Fruit fly (Drosophila melanogaster) whole organism, embryonic: Measurements from ENCODE around the gene CG10874.
A peak's percentile ranks its signal among the peaks of the same experiment; 100 is the strongest.

Experiments used
- Aef1 ChIP-seq: fragments of 200-800 bp; sonication (Bioruptor generic); IDR thresholded peaks from 3 replicates; pipeline ENCODE4 v1.3.6; 2022; ENCODE audit warnings: missing biosample characterization, missing genetic modification characterization
- B-H2 ChIP-seq: fragments of 200-800 bp; sonication (Bioruptor generic); optimal IDR thresholded peaks from 2 replicates; lab custom pipeline; 2018; ENCODE audit warnings: missing biosample characterization, mild to moderate bottlenecking, missing genetic modification characterization
- Bdp1 ChIP-seq: fragments of 200-800 bp; sonication (Bioruptor generic); optimal IDR thresholded peaks from 3 replicates; lab custom pipeline; 2016; ENCODE audit warnings: missing biosample characterization, missing genetic modification characterization
- Bteb2 ChIP-seq: fragments of 200-800 bp; sonication (Bioruptor generic); optimal IDR thresholded peaks from 2 replicates; lab custom pipeline; 2016; ENCODE audit warnings: missing biosample characterization, missing genetic modification characterization
- C15 ChIP-seq: fragments of 200-800 bp; sonication (Bioruptor generic); IDR thresholded peaks from 3 replicates; pipeline ENCODE4 v1.3.6; 2022; ENCODE audit warnings: missing biosample characterization, missing genetic modification characterization
- CG11456 ChIP-seq: fragments of 200-800 bp; sonication (Bioruptor generic); IDR thresholded peaks from 3 replicates; pipeline ENCODE4 v1.3.6; 2022; ENCODE audit warnings: missing biosample characterization, missing genetic modification characterization
- CG11696 ChIP-seq: fragments of 200-800 bp; sonication (Bioruptor generic); IDR thresholded peaks from 2 replicates; pipeline ENCODE4 v1.3.6; 2022; ENCODE audit warnings: missing biosample characterization, missing genetic modification characterization
- CG12104 ChIP-seq: fragments of 200-800 bp; sonication (Bioruptor generic); optimal IDR thresholded peaks from 3 replicates; lab custom pipeline; 2016; ENCODE audit warnings: missing biosample characterization, missing genetic modification characterization
- CG13123 ChIP-seq: fragments of 200-800 bp; sonication (Bioruptor generic); optimal IDR thresholded peaks from 2 replicates; lab custom pipeline; 2016; ENCODE audit warnings: missing biosample characterization, missing genetic modification characterization
- CG15601 ChIP-seq: fragments of 200-800 bp; sonication (Bioruptor generic); optimal IDR thresholded peaks from 3 replicates; lab custom pipeline; 2019; ENCODE audit warnings: missing biosample characterization, mild to moderate bottlenecking, missing genetic modification characterization, moderate library complexity
- CG15696 ChIP-seq: fragments of 200-800 bp; sonication (Bioruptor generic); optimal IDR thresholded peaks from 2 replicates; lab custom pipeline; 2019; ENCODE audit warnings: missing biosample characterization, mild to moderate bottlenecking, missing genetic modification characterization, moderate library complexity
- CG18599 ChIP-seq: fragments of 200-800 bp; sonication (Bioruptor generic); optimal IDR thresholded peaks from 3 replicates; lab custom pipeline; 2017; ENCODE audit warnings: missing biosample characterization, missing genetic modification characterization, mild to moderate bottlenecking, moderate library complexity, missing genetic modification reagents
- CG2120 ChIP-seq: fragments of 200-800 bp; sonication (Bioruptor generic); optimal IDR thresholded peaks from 3 replicates; lab custom pipeline; 2016; ENCODE audit warnings: missing biosample characterization, missing genetic modification characterization
- CG31365 ChIP-seq: fragments of 200-800 bp; sonication (Bioruptor generic); optimal IDR thresholded peaks from 2 replicates; lab custom pipeline; 2018; ENCODE audit warnings: missing biosample characterization, mild to moderate bottlenecking, missing genetic modification characterization
- CG32772 ChIP-seq: fragments of 200-800 bp; sonication (Bioruptor generic); IDR thresholded peaks from 2 replicates; pipeline ENCODE4 v1.3.6; 2022; ENCODE audit warnings: missing biosample characterization, missing genetic modification characterization
- CG3407 ChIP-seq: fragments of 200-800 bp; sonication (Bioruptor generic); optimal IDR thresholded peaks from 2 replicates; lab custom pipeline; 2018; ENCODE audit warnings: missing biosample characterization, mild to moderate bottlenecking, missing genetic modification characterization
- CG3847 ChIP-seq: fragments of 200-800 bp; sonication (Bioruptor generic); IDR thresholded peaks from 2 replicates; pipeline ENCODE4 v1.3.6; 2022; ENCODE audit warnings: missing biosample characterization, missing genetic modification characterization
- CG6813 ChIP-seq: fragments of 200-800 bp; sonication (Bioruptor generic); optimal IDR thresholded peaks from 2 replicates; lab custom pipeline; 2017; ENCODE audit warnings: missing biosample characterization, missing genetic modification characterization, mild to moderate bottlenecking, moderate library complexity, missing genetic modification reagents
- CG8944 ChIP-seq: fragments of 200-800 bp; sonication (Bioruptor generic); optimal IDR thresholded peaks from 3 replicates; lab custom pipeline; 2016; ENCODE audit warnings: missing biosample characterization, missing genetic modification characterization
- CG9609 ChIP-seq: fragments of 200-800 bp; sonication (Bioruptor generic); optimal IDR thresholded peaks from 3 replicates; lab custom pipeline; 2016; ENCODE audit warnings: missing biosample characterization, missing genetic modification characterization
- Dbx ChIP-seq: fragments of 200-800 bp; sonication (Bioruptor generic); IDR thresholded peaks from 3 replicates; pipeline ENCODE4 v1.3.6; 2022; ENCODE audit warnings: missing biosample characterization, missing genetic modification characterization
- Dfd ChIP-seq, 2 experiments: fragments of >200 bp; optimal IDR thresholded peaks; 2 replicates each; lab custom pipeline; 2017; ENCODE audit warnings: missing biosample characterization in 2 of 2, missing genetic modification characterization in 2 of 2
- Dp ChIP-seq: fragments of 200-800 bp; sonication (Bioruptor generic); optimal IDR thresholded peaks from 2 replicates; lab custom pipeline; 2018; ENCODE audit warnings: missing biosample characterization, mild to moderate bottlenecking, missing genetic modification characterization, moderate library complexity
- Gug ChIP-seq: fragments of 200-800 bp; sonication (Bioruptor generic); IDR thresholded peaks from 4 replicates; pipeline ENCODE4 v1.3.6; 2022; ENCODE audit warnings: missing biosample characterization, missing genetic modification characterization
- H15 ChIP-seq: fragments of 200-800 bp; sonication (Bioruptor generic); IDR thresholded peaks from 3 replicates; pipeline ENCODE4 v1.3.6; 2022; ENCODE audit warnings: missing biosample characterization, missing genetic modification characterization
- HHEX ChIP-seq: fragments of 200-800 bp; sonication (Bioruptor generic); optimal IDR thresholded peaks from 3 replicates; lab custom pipeline; 2017; ENCODE audit warnings: missing biosample characterization, mild to moderate bottlenecking, missing genetic modification characterization, missing genetic modification reagents
- HmgZ ChIP-seq: fragments of 200-800 bp; sonication (Bioruptor generic); optimal IDR thresholded peaks from 2 replicates; lab custom pipeline; 2018; ENCODE audit warnings: missing biosample characterization, mild to moderate bottlenecking, missing genetic modification characterization
- Lhr ChIP-seq: fragments of 200-800 bp; sonication (Bioruptor generic); optimal IDR thresholded peaks from 3 replicates; lab custom pipeline; 2017; ENCODE audit warnings: mild to moderate bottlenecking, missing biosample characterization, missing genetic modification reagents, missing genetic modification characterization
- NC2α ChIP-seq: fragments of 200-800 bp; sonication (Bioruptor generic); optimal IDR thresholded peaks from 2 replicates; lab custom pipeline; 2016; ENCODE audit warnings: missing biosample characterization, missing genetic modification characterization
- Ravus ChIP-seq: fragments of 200-800 bp; sonication (Bioruptor generic); IDR thresholded peaks from 2 replicates; pipeline ENCODE4 v1.3.6; 2022; ENCODE audit warnings: missing biosample characterization, missing genetic modification characterization
- Side ChIP-seq: fragments of 200-800 bp; sonication (Bioruptor generic); optimal IDR thresholded peaks from 2 replicates; lab custom pipeline; 2016; ENCODE audit warnings: missing biosample characterization, missing genetic modification characterization
- TFAM ChIP-seq: fragments of 200-800 bp; sonication (Bioruptor generic); optimal IDR thresholded peaks from 2 replicates; lab custom pipeline; 2017; ENCODE audit warnings: missing biosample characterization, missing genetic modification characterization, inconsistent platforms
- Taf1 ChIP-seq: fragments of 200-800 bp; sonication (Bioruptor generic); IDR thresholded peaks from 2 replicates; pipeline ENCODE4 v1.3.6; 2022; ENCODE audit warnings: missing biosample characterization, missing genetic modification characterization
- YL-1 ChIP-seq: fragments of 200-800 bp; sonication (Bioruptor generic); optimal IDR thresholded peaks from 3 replicates; lab custom pipeline; 2017; ENCODE audit warnings: missing biosample characterization, mild to moderate bottlenecking, missing genetic modification characterization
- ap ChIP-seq: fragments of 200-800 bp; sonication (Bioruptor generic); IDR thresholded peaks from 2 replicates; pipeline ENCODE4 v1.3.6; 2022; ENCODE audit warnings: missing biosample characterization, missing genetic modification characterization
- cas ChIP-seq: fragments of 200-800 bp; sonication (Bioruptor generic); IDR thresholded peaks from 2 replicates; pipeline ENCODE4 v1.3.6; 2022; ENCODE audit warnings: missing biosample characterization, missing genetic modification characterization
- chm ChIP-seq: fragments of 200-800 bp; sonication (Bioruptor generic); IDR thresholded peaks from 2 replicates; pipeline ENCODE4 v1.3.6; 2022; ENCODE audit warnings: missing biosample characterization, missing genetic modification characterization
- chn ChIP-seq: fragments of 200-800 bp; sonication (Bioruptor generic); optimal IDR thresholded peaks from 2 replicates; lab custom pipeline; 2016; ENCODE audit warnings: missing biosample characterization, missing genetic modification characterization
- exex ChIP-seq: fragments of 200-800 bp; sonication (Bioruptor generic); optimal IDR thresholded peaks from 4 replicates; lab custom pipeline; 2018; ENCODE audit warnings: missing biosample characterization, mild to moderate bottlenecking, missing genetic modification characterization, moderate library complexity
- fd3F ChIP-seq: fragments of 200-800 bp; sonication (Bioruptor generic); optimal IDR thresholded peaks from 2 replicates; lab custom pipeline; 2018; ENCODE audit warnings: missing biosample characterization, mild to moderate bottlenecking, missing genetic modification characterization, moderate library complexity
- gcm ChIP-seq: fragments of 200-800 bp; sonication (Bioruptor generic); optimal IDR thresholded peaks from 2 replicates; lab custom pipeline; 2019; ENCODE audit warnings: missing biosample characterization, mild to moderate bottlenecking, missing genetic modification characterization, moderate library complexity
- ham ChIP-seq: fragments of 200-800 bp; sonication (Bioruptor generic); IDR thresholded peaks from 2 replicates; pipeline ENCODE4 v1.3.6; 2022; ENCODE audit warnings: missing biosample characterization, missing genetic modification characterization
- insv ChIP-seq, 2 experiments: fragments of 200-800 bp; sonication (Bioruptor generic); optimal IDR thresholded peaks; 3 replicates each; lab custom pipeline; 2016 to 2018; ENCODE audit warnings: missing biosample characterization in 2 of 2, missing genetic modification characterization in 2 of 2
- jigr1 ChIP-seq: fragments of 200-800 bp; sonication (Bioruptor generic); IDR thresholded peaks from 3 replicates; pipeline ENCODE4 v1.3.6; 2022; ENCODE audit warnings: missing biosample characterization, missing genetic modification characterization
- klu ChIP-seq: fragments of 200-800 bp; sonication (Bioruptor generic); IDR thresholded peaks from 2 replicates; pipeline ENCODE4 v1.3.6; 2022; ENCODE audit warnings: missing biosample characterization, missing genetic modification characterization
- lmd ChIP-seq: fragments of 200-800 bp; sonication (Bioruptor generic); IDR thresholded peaks from 2 replicates; pipeline ENCODE4 v1.3.6; 2022; ENCODE audit warnings: missing biosample characterization, missing genetic modification characterization
- nerfin-1 ChIP-seq: fragments of 200-800 bp; sonication (Bioruptor generic); optimal IDR thresholded peaks from 3 replicates; lab custom pipeline; 2019; ENCODE audit warnings: missing biosample characterization, mild to moderate bottlenecking, missing genetic modification characterization, moderate library complexity
- nerfin-2 ChIP-seq: fragments of 200-800 bp; sonication (Bioruptor generic); IDR thresholded peaks from 2 replicates; pipeline ENCODE4 v1.3.6; 2022; ENCODE audit warnings: missing biosample characterization, missing genetic modification characterization; ENCODE audit not compliant: partially characterized antibody
- pum ChIP-seq: fragments of 200-800 bp; sonication (Bioruptor generic); optimal IDR thresholded peaks from 2 replicates; lab custom pipeline; 2016; ENCODE audit warnings: missing biosample characterization, missing genetic modification characterization
- sens ChIP-seq: fragments of 200-800 bp; sonication (Bioruptor generic); peaks from one replicate; lab custom pipeline; 2016; ENCODE audit warnings: missing biosample characterization, missing genetic modification characterization
- tna ChIP-seq: fragments of 200-800 bp; sonication (Bioruptor generic); IDR thresholded peaks from 2 replicates; pipeline ENCODE4 v1.3.6; 2022; ENCODE audit warnings: missing biosample characterization, missing genetic modification characterization; ENCODE audit not compliant: partially characterized antibody

The CG10874 gene

DNA sequence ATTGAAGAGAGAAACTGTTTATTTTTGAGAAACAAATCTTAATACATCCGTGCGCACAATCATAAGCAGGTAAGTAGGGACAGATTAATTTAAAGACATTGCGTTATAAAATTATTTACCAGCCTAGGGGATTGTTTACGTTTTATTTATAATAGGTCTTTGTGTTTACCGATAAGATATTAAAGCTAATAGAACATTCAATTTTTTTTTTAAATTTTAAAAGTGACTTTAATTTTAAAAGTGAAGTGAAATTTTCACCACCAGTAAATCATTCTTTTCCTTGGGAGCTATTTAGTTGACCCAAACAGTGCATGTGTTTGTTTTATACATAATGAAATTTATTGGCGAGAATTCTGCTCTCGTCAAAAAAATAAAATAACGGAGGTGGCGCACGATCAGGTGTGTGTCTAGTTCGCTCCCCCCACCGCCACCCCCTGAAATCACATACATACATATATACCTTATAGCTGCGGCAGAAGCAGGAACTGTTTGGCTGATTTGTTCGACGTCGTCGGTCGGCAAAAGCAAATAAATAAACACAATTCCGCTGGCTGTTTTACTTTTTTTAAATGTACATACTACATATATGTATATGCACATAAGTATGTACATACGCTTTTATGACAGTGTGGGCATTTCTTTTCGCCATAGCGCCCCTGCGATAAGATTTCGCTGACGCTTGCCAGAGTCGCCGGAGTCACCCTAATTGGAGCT, 16.1 kb downstream of the CG10874 start (continued):
- TF ChIP-seq C15 (GFP tag; lab: Robert Waterston, UW) (no peak), pum (GFP tag; lab: Kevin White, UChicago) (no peak), Dp (GFP tag; lab: Kevin White, UChicago) (no peak), tna (GFP tag; lab: Robert Waterston, UW) (no peak), insv (GFP tag; optimal IDR thresholded peaks at IDR 0.05; lab: Kevin White, UChicago) (no peak), Dfd (GFP tag; optimal IDR thresholded peaks at IDR 0.05; lab: Kevin White, UChicago) (no peak), Bdp1 (GFP tag; lab: Kevin White, UChicago) (no peak), CG12104 (GFP tag; lab: Kevin White, UChicago) (no peak), CG3847 (GFP tag; lab: Robert Waterston, UW) (peak; percentile 73), lmd (peak; percentile 48), CG2120 (GFP tag; lab: Kevin White, UChicago) (peak; percentile 79), Aef1 (GFP tag; lab: Robert Waterston, UW) (no peak), jigr1 (no peak), B-H2 (peak; percentile 8), CG31365 (tag; lab: Kevin White, UChicago) (no peak), HHEX (GFP tag; lab: Kevin White, UChicago) (peak; percentile 40), CG13123 (GFP tag; lab: Kevin White, UChicago) (no peak), nerfin-1 (tag; lab: Kevin White, UChicago) (peak; percentile 8), CG15696 (peak; percentile 18), sens (GFP tag; lab: Kevin White, UChicago) (peak; percentile 74), Ravus (GFP tag; lab: Robert Waterston, UW) (no peak; the same call in 1 of the 2 replicates), H15 (GFP tag; lab: Robert Waterston, UW) (no peak), TFAM (GFP tag; lab: Kevin White, UChicago) (no peak), HmgZ (tag; lab: Kevin White, UChicago) (no peak), ham (GFP tag; lab: Robert Waterston, UW) (no peak), Dbx (GFP tag; lab: Robert Waterston, UW) (peak; percentile 65; the same call in 2 of the 3 replicates), Side (GFP tag; lab: Kevin White, UChicago) (no peak), exex (no peak), CG18599 (peak; percentile 74), klu (GFP tag; lab: Robert Waterston, UW) (no peak), CG15601 (tag; lab: Kevin White, UChicago) (peak; percentile 2), ap (no peak), NC2α (GFP tag; lab: Kevin White, UChicago) (no peak), CG11696 (peak; percentile 84), Gug (GFP tag; lab: Robert Waterston, UW) (no peak), Taf1 (GFP tag; lab: Robert Waterston, UW) (peak; percentile 20; the same call in 1 of the 2 replicates), CG11456 (no peak), Lhr (GFP tag; lab: Kevin White, UChicago) (no peak), CG6813 (no peak), CG9609 (GFP tag; lab: Kevin White, UChicago) (no peak), chn (GFP tag; lab: Kevin White, UChicago) (no peak), fd3F (GFP tag; lab: Kevin White, UChicago) (peak; percentile 33), gcm (no peak), CG3407 (GFP tag; lab: Kevin White, UChicago) (no peak), YL-1 (no peak), CG32772 (GFP tag; lab: Robert Waterston, UW) (no peak), chm (GFP tag; lab: Robert Waterston, UW) (no peak), cas (GFP tag; lab: Robert Waterston, UW) (no peak), CG8944 (GFP tag; lab: Kevin White, UChicago) (no peak), nerfin-2 (GFP tag; lab: Robert Waterston, UW) (no peak), Bteb2 (GFP tag; lab: Kevin White, UChicago) (peak; percentile 35)
